Worm (Caenorhabditis elegans) whole organism, L4 larva: ENCODE results near the gene rabr-4.

Experiments used
- F10B5.3 ChIP-seq: sonication (generic microtip); optimal IDR thresholded peaks from 2 replicates; lab custom pipeline; 2016; ENCODE audit warnings: mild to moderate bottlenecking, missing genetic modification characterization, missing compliant biosample characterization
- F49E8.2 ChIP-seq: sonication (generic microtip); optimal IDR thresholded peaks from 2 replicates; lab custom pipeline; 2016; ENCODE audit warnings: missing compliant biosample characterization, mild to moderate bottlenecking, missing genetic modification characterization, borderline replicate concordance
- T20F7.1 ChIP-seq: fragments of 200-800 bp; sonication (Bioruptor generic); optimal IDR thresholded peaks from 2 replicates; lab custom pipeline; 2018; ENCODE audit warnings: mild to moderate bottlenecking, missing genetic modification characterization, missing compliant biosample characterization
- Y75B8A.6 ChIP-seq: fragments of 200-800 bp; sonication (Bioruptor generic); IDR thresholded peaks from 2 replicates; pipeline ENCODE4 v1.3.6; 2022; ENCODE audit warnings: missing genetic modification reagents, missing genetic modification characterization, missing compliant biosample characterization
- ama-1 ChIP-seq: fragments of 150-350 bp; optimal IDR thresholded peaks from 2 replicates; lab custom pipeline; 2014; ENCODE audit warnings: inconsistent platforms, mixed read lengths
- arid-1 ChIP-seq: fragments of 200-800 bp; sonication (Bioruptor generic); conservative IDR thresholded peaks from 2 replicates; pipeline ENCODE4 v1.3.6; 2022; ENCODE audit warnings: missing genetic modification reagents, missing genetic modification characterization, missing compliant biosample characterization
- attf-4 ChIP-seq: sonication (generic microtip); optimal IDR thresholded peaks from 3 replicates; lab custom pipeline; 2017; ENCODE audit warnings: missing biosample characterization, missing genetic modification characterization
- ceh-44 ChIP-seq: fragments of 200-800 bp; sonication (Bioruptor generic); IDR thresholded peaks from 2 replicates; pipeline ENCODE4 v1.3.6; 2022; ENCODE audit warnings: missing genetic modification reagents, missing genetic modification characterization, missing compliant biosample characterization
- ceh-62 ChIP-seq: sonication (generic microtip); optimal IDR thresholded peaks from 2 replicates; lab custom pipeline; 2017; ENCODE audit warnings: missing biosample characterization, missing genetic modification characterization
- ceh-82 ChIP-seq: sonication (generic microtip); optimal IDR thresholded peaks from 2 replicates; lab custom pipeline; 2017; ENCODE audit warnings: missing biosample characterization, missing genetic modification characterization
- ces-1 ChIP-seq: fragments of 150-350 bp; sonication (generic microtip); optimal IDR thresholded peaks from 4 replicates; lab custom pipeline; 2014; ENCODE audit warnings: missing biosample characterization, missing genetic modification reagents, missing genetic modification characterization
- daf-19 ChIP-seq: fragments of 200-800 bp; sonication (Bioruptor generic); conservative IDR thresholded peaks from 2 replicates; pipeline ENCODE4 v1.3.6; 2022; ENCODE audit warnings: missing genetic modification characterization, missing compliant biosample characterization
- duxl-1 ChIP-seq: sonication (generic microtip); optimal IDR thresholded peaks from 2 replicates; lab custom pipeline; 2016; ENCODE audit warnings: mild to moderate bottlenecking, missing genetic modification characterization, moderate library complexity, missing compliant biosample characterization; ENCODE audit not compliant: poor library complexity
- hif-1 ChIP-seq, 2 experiments: sonication (generic microtip); optimal IDR thresholded peaks; 2 replicates each; lab custom pipeline; 2016 to 2017; ENCODE audit warnings: missing compliant biosample characterization in 2 of 2, missing genetic modification characterization in 2 of 2, missing genetic modification reagents in 2 of 2, missing genotype in 2 of 2, mild to moderate bottlenecking in 1 of 2
- hmg-1.1 ChIP-seq: fragments of 200-800 bp; sonication (Bioruptor generic); IDR thresholded peaks from 2 replicates; pipeline ENCODE4 v1.3.6; 2022; ENCODE audit warnings: missing genetic modification reagents, missing genetic modification characterization, missing compliant biosample characterization
- jun-1 ChIP-seq: fragments of 150-350 bp; optimal IDR thresholded peaks from 2 replicates; lab custom pipeline; 2014; ENCODE audit warnings: missing biosample characterization, missing genetic modification reagents, missing genetic modification characterization
- lin-1 ChIP-seq: fragments of 200-800 bp; sonication (Bioruptor generic); IDR thresholded peaks from 2 replicates; pipeline ENCODE4 v1.3.6; 2022; ENCODE audit warnings: missing genetic modification reagents, missing genetic modification characterization, missing compliant biosample characterization
- lin-13 ChIP-seq: fragments of 150-350 bp; optimal IDR thresholded peaks from 2 replicates; lab custom pipeline; 2014; ENCODE audit warnings: missing biosample characterization, missing genetic modification reagents, missing genetic modification characterization
- lin-39 ChIP-seq: fragments of 150-350 bp; optimal IDR thresholded peaks from 2 replicates; lab custom pipeline; 2014; ENCODE audit warnings: missing biosample characterization, missing genetic modification reagents, missing genetic modification characterization
- mxl-3 ChIP-seq: fragments of 200-800 bp; sonication (Bioruptor generic); optimal IDR thresholded peaks from 2 replicates; lab custom pipeline; 2018; ENCODE audit warnings: mild to moderate bottlenecking, missing genetic modification characterization, missing compliant biosample characterization
- nhr-111 ChIP-seq: fragments of 200-800 bp; sonication (Bioruptor generic); optimal IDR thresholded peaks from 2 replicates; lab custom pipeline; 2018; ENCODE audit warnings: mild to moderate bottlenecking, missing genetic modification characterization, missing compliant biosample characterization
- nhr-76 ChIP-seq: fragments of 150-350 bp; optimal IDR thresholded peaks from 2 replicates; lab custom pipeline; 2014; ENCODE audit warnings: missing biosample characterization, missing genetic modification characterization
- nhr-77 ChIP-seq: fragments of 150-350 bp; optimal IDR thresholded peaks from 2 replicates; lab custom pipeline; 2014; ENCODE audit warnings: missing biosample characterization, missing genetic modification characterization
- sdz-12 ChIP-seq: fragments of 200-800 bp; sonication (Bioruptor generic); optimal IDR thresholded peaks from 2 replicates; lab custom pipeline; 2018; ENCODE audit warnings: mild to moderate bottlenecking, missing genetic modification characterization, missing compliant biosample characterization
- set-16 ChIP-seq: fragments of 200-800 bp; sonication (Bioruptor generic); IDR thresholded peaks from 2 replicates; pipeline ENCODE4 v1.3.6; 2022; ENCODE audit warnings: missing genetic modification reagents, missing genetic modification characterization, missing compliant biosample characterization
- snpc-1.2 ChIP-seq: fragments of 200-800 bp; sonication (Bioruptor generic); IDR thresholded peaks from 2 replicates; pipeline ENCODE4 v1.3.6; 2022; ENCODE audit warnings: missing genetic modification reagents, missing genetic modification characterization, missing compliant biosample characterization
- spr-1 ChIP-seq: sonication (generic microtip); optimal IDR thresholded peaks from 2 replicates; lab custom pipeline; 2016; ENCODE audit warnings: mild to moderate bottlenecking, missing genetic modification characterization, missing compliant biosample characterization
- spr-3 ChIP-seq: fragments of 200-800 bp; sonication (Bioruptor generic); optimal IDR thresholded peaks from 2 replicates; lab custom pipeline; 2018; ENCODE audit warnings: mild to moderate bottlenecking, missing genetic modification characterization, missing compliant biosample characterization
- tag-97 ChIP-seq: fragments of 200-800 bp; sonication (Bioruptor generic); IDR thresholded peaks from 2 replicates; pipeline ENCODE4 v1.3.6; 2022; ENCODE audit warnings: missing genetic modification characterization, missing compliant biosample characterization
- unc-62 ChIP-seq, 3 experiments: fragments of 150-350 bp in 1 of 3; sonication (generic microtip); optimal IDR thresholded peaks in 2 of 3; peaks in 1 of 3; 1 replicate in 1 of 3; 2 replicates in 2 of 3; lab custom pipeline; 2014 to 2017; ENCODE audit warnings: missing biosample characterization in 3 of 3, missing genetic modification characterization in 3 of 3, missing genetic modification reagents in 3 of 3, missing genotype in 1 of 3
- zag-1 ChIP-seq: fragments of 150-350 bp; optimal IDR thresholded peaks from 2 replicates; lab custom pipeline; 2014; ENCODE audit warnings: missing biosample characterization, missing genetic modification characterization
- zip-11 ChIP-seq: fragments of 200-800 bp; sonication (Bioruptor generic); IDR thresholded peaks from 2 replicates; pipeline ENCODE4 v1.3.6; 2022; ENCODE audit warnings: missing genetic modification characterization, missing compliant biosample characterization
- ztf-11 ChIP-seq: fragments of 150-350 bp; optimal IDR thresholded peaks from 2 replicates; lab custom pipeline; 2014; ENCODE audit warnings: missing biosample characterization, missing genetic modification characterization

rabr-4 gene

ce11 chrV:16194639-16195038 is at the start of gene rabr-4:
TSS of gene rabr-4 (plus strand) at chrV:16194939.
- no peak for TF ChIP-seq arid-1 (GFP tag; lab: Robert Waterston, UW)
- no peak for TF ChIP-seq sdz-12 (GFP tag; lab: Kevin White, UChicago)
- TF ChIP-seq ceh-62 (tag; lab: Kevin White, UChicago): no peak
- TF ChIP-seq set-16 (GFP tag; lab: Robert Waterston, UW): no peak
- TF ChIP-seq ama-1: no peak
- TF ChIP-seq zip-11: no peak
- TF ChIP-seq ceh-82: no peak

- TF ChIP-seq unc-62 (GFP tag; optimal IDR thresholded peaks at IDR 0.05 in 1 of 2; lab: Kevin White, UChicago) (peak in 1 of 2 experiments; percentile 91), unc-62 (tag; optimal IDR thresholded peaks at IDR 0.05; lab: Kevin White, UChicago) (no peak), ces-1 (no peak), daf-19 (GFP tag; lab: Robert Waterston, UW) (no peak)
- TF ChIP-seq, all 104 proteins: peak for 1
Observed at ce11 chrV:16145009-16145408, 49.7 kb upstream of the rabr-4 start.

- TF ChIP-seq zip-11: no peak
- TF ChIP-seq zag-1: no peak
- TF ChIP-seq spr-3 (GFP tag; lab: Kevin White, UChicago): no peak
- TF ChIP-seq T20F7.1: no peak
- TF ChIP-seq Y75B8A.6: no peak
- no peak for TF ChIP-seq jun-1 (tag; lab: Kevin White, UChicago)
- TF ChIP-seq ztf-11: no peak
- no peak for TF ChIP-seq daf-19 (GFP tag; lab: Robert Waterston, UW)
Observed at ce11 chrV:16148805-16149204, 45.9 kb upstream of the rabr-4 start, which contains the start of gene F10A3.4. TSS of gene F10A3.4 (plus strand) at chrV:16149105.

DNA sequence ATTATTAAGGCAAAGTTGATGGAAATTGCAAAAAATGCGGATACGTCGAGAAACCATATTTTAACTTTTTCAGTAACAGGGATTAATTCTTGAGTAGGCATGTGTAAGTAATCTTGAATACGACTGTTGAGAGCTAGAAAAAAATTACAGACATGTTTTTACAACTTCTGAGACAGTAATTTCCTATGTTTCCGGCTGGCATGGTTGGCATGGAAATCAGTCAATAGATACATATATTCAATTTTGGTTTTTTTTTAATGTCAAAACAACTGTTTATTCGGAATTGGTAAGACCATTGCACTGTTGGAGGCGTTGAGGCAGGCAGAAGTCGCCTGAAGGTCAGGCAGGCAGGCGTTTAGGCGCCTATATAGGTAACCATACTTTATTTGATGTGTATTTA is 41.4 kb upstream of the rabr-4 start, which contains the start of gene str-254:
str-254 (minus strand) TSS at position 101 of the 400 bp plus-strand sequence.
- TF ChIP-seq spr-3 (GFP tag; lab: Kevin White, UChicago) (no peak), ceh-62 (tag; lab: Kevin White, UChicago) (no peak), hif-1 (tag; optimal IDR thresholded peaks at IDR 0.05; lab: Kevin White, UChicago) (no peak), hmg-1.1 (no peak), lin-13 (GFP tag; lab: Kevin White, UChicago) (no peak), lin-39 (tag; lab: Kevin White, UChicago) (no peak), daf-19 (GFP tag; lab: Robert Waterston, UW) (no peak), lin-1 (GFP tag; lab: Robert Waterston, UW) (no peak), tag-97 (GFP tag; lab: Robert Waterston, UW) (no peak), nhr-77 (no peak), unc-62 (GFP tag; optimal IDR thresholded peaks at IDR 0.05 in 1 of 2; lab: Kevin White, UChicago) (no peak), unc-62 (tag; optimal IDR thresholded peaks at IDR 0.05; lab: Kevin White, UChicago) (no peak), attf-4 (tag; lab: Kevin White, UChicago) (no peak), F10B5.3 (tag; lab: Kevin White, UChicago) (no peak), ceh-44 (GFP tag; lab: Robert Waterston, UW) (no peak), snpc-1.2 (GFP tag; lab: Robert Waterston, UW) (no peak), duxl-1 (tag; lab: Kevin White, UChicago) (no peak)

- TF ChIP-seq unc-62 (GFP tag; optimal IDR thresholded peaks at IDR 0.05 in 1 of 2; lab: Kevin White, UChicago): peak in 1 of 2 experiments; percentile 62
- no peak for TF ChIP-seq unc-62 (tag; optimal IDR thresholded peaks at IDR 0.05; lab: Kevin White, UChicago)
- TF ChIP-seq mxl-3 (GFP tag; lab: Kevin White, UChicago): no peak
- no peak for TF ChIP-seq nhr-111 (GFP tag; lab: Kevin White, UChicago)
- no peak for TF ChIP-seq lin-39 (tag; lab: Kevin White, UChicago)
- TF ChIP-seq F49E8.2 (tag; lab: Kevin White, UChicago): no peak
- no peak for TF ChIP-seq ceh-62 (tag; lab: Kevin White, UChicago)
- no peak for TF ChIP-seq daf-19 (GFP tag; lab: Robert Waterston, UW)
- TF ChIP-seq spr-1 (tag; lab: Kevin White, UChicago): no peak
- TF ChIP-seq nhr-76 (tag; lab: Kevin White, UChicago): no peak
Observed at ce11 chrV:16155111-16155510, 39.6 kb upstream of the rabr-4 start, which contains the start of gene str-97. TSS of gene str-97 (minus strand) at chrV:16155211.
